Worm (Caenorhabditis elegans) whole organism, late embryonic: ENCODE data around the gene gid-7.

ENCODE experiments used
- K02D7.2 ChIP-seq: sonication (generic microtip); optimal IDR thresholded peaks from 2 replicates; lab custom pipeline; 2017; ENCODE audit warnings: mild to moderate bottlenecking, missing genetic modification characterization, missing compliant biosample characterization
- T23F11.4 ChIP-seq: fragments of 200-800 bp; sonication (Bioruptor generic); optimal IDR thresholded peaks from 2 replicates; lab custom pipeline; 2018; ENCODE audit warnings: mild to moderate bottlenecking, missing genetic modification characterization, missing compliant biosample characterization
- ahr-1 ChIP-seq: sonication (generic microtip); optimal IDR thresholded peaks from 2 replicates; lab custom pipeline; 2016; ENCODE audit warnings: missing genetic modification characterization, missing compliant biosample characterization
- ama-1 ChIP-seq: fragments of 150-350 bp; optimal IDR thresholded peaks from 2 replicates; lab custom pipeline; 2014
- ceh-18 ChIP-seq: sonication (generic microtip); optimal IDR thresholded peaks from 2 replicates; lab custom pipeline; 2016; ENCODE audit warnings: missing genetic modification characterization, missing compliant biosample characterization
- ceh-19 ChIP-seq: fragments of 200-800 bp; sonication (Bioruptor generic); optimal IDR thresholded peaks from 2 replicates; lab custom pipeline; 2018; ENCODE audit warnings: mild to moderate bottlenecking, missing genetic modification characterization, missing compliant biosample characterization
- ceh-22 ChIP-seq: sonication (generic microtip); optimal IDR thresholded peaks from 2 replicates; lab custom pipeline; 2017; ENCODE audit warnings: missing biosample characterization, missing genetic modification characterization
- ceh-30 ChIP-seq: fragments of 150-350 bp; optimal IDR thresholded peaks from 2 replicates; lab custom pipeline; 2014; ENCODE audit warnings: missing biosample characterization, missing genetic modification characterization
- ceh-9 ChIP-seq: sonication (generic microtip); optimal IDR thresholded peaks from 2 replicates; lab custom pipeline; 2016; ENCODE audit warnings: mild to moderate bottlenecking, missing genetic modification characterization, inconsistent platforms, missing compliant biosample characterization
- che-1 ChIP-seq: sonication (generic microtip); optimal IDR thresholded peaks from 2 replicates; lab custom pipeline; 2016; ENCODE audit warnings: mild to moderate bottlenecking, missing genetic modification characterization, missing compliant biosample characterization
- dve-1 ChIP-seq: sonication (generic microtip); optimal IDR thresholded peaks from 2 replicates; lab custom pipeline; 2017; ENCODE audit warnings: antibody characterized with exemption, mild to moderate bottlenecking, missing genetic modification characterization, missing compliant biosample characterization
- elt-2 ChIP-seq: sonication (generic microtip); optimal IDR thresholded peaks from 2 replicates; lab custom pipeline; 2016; ENCODE audit warnings: missing genetic modification reagents, missing genetic modification characterization, missing compliant biosample characterization
- fkh-10 ChIP-seq: fragments of 150-350 bp; optimal IDR thresholded peaks from 2 replicates; lab custom pipeline; 2014; ENCODE audit warnings: missing biosample characterization, missing genetic modification reagents, missing genetic modification characterization
- fkh-6 ChIP-seq: sonication (generic microtip); optimal IDR thresholded peaks from 2 replicates; lab custom pipeline; 2016; ENCODE audit warnings: missing genetic modification characterization, missing compliant biosample characterization
- hlh-13 ChIP-seq: fragments of 200-800 bp; sonication (Bioruptor generic); optimal IDR thresholded peaks from 2 replicates; lab custom pipeline; 2018; ENCODE audit warnings: mild to moderate bottlenecking, missing genetic modification characterization, missing compliant biosample characterization
- hlh-30 ChIP-seq: sonication (generic microtip); optimal IDR thresholded peaks from 2 replicates; lab custom pipeline; 2017; ENCODE audit warnings: antibody characterized with exemption, missing genetic modification characterization, missing compliant biosample characterization; ENCODE audit not compliant: insufficient read depth
- hlh-8 ChIP-seq: sonication (generic microtip); optimal IDR thresholded peaks from 2 replicates; lab custom pipeline; 2016; ENCODE audit warnings: missing genotype, missing genetic modification characterization, missing compliant biosample characterization
- lim-6 ChIP-seq: sonication (generic microtip); optimal IDR thresholded peaks from 2 replicates; lab custom pipeline; 2016; ENCODE audit warnings: missing genetic modification characterization, missing compliant biosample characterization
- lin-11 ChIP-seq: fragments of 200-800 bp; sonication (Bioruptor generic); optimal IDR thresholded peaks from 2 replicates; lab custom pipeline; 2018; ENCODE audit warnings: mild to moderate bottlenecking, missing genetic modification characterization, missing compliant biosample characterization
- mec-3 ChIP-seq: sonication (generic microtip); optimal IDR thresholded peaks from 2 replicates; lab custom pipeline; 2016; ENCODE audit warnings: borderline replicate concordance, missing genetic modification characterization, missing compliant biosample characterization
- nfya-1 ChIP-seq: sonication (generic microtip); optimal IDR thresholded peaks from 2 replicates; lab custom pipeline; 2017; ENCODE audit warnings: missing genetic modification characterization, mild to moderate bottlenecking, missing compliant biosample characterization, antibody characterized with exemption, moderate library complexity
- nhr-11 ChIP-seq: fragments of 150-350 bp; optimal IDR thresholded peaks from 2 replicates; lab custom pipeline; 2014; ENCODE audit warnings: missing biosample characterization, missing genetic modification characterization
- nhr-232 ChIP-seq: sonication (generic microtip); optimal IDR thresholded peaks from 2 replicates; lab custom pipeline; 2016; ENCODE audit warnings: missing genetic modification characterization, missing compliant biosample characterization
- odd-2 ChIP-seq: sonication (generic microtip); optimal IDR thresholded peaks from 2 replicates; lab custom pipeline; 2017; ENCODE audit warnings: antibody characterized with exemption, mild to moderate bottlenecking, missing genetic modification characterization, missing compliant biosample characterization
- pax-1 ChIP-seq: fragments of 150-350 bp; optimal IDR thresholded peaks from 2 replicates; lab custom pipeline; 2014; ENCODE audit warnings: missing biosample characterization, missing genetic modification characterization
- pha-2 ChIP-seq: sonication (generic microtip); optimal IDR thresholded peaks from 2 replicates; lab custom pipeline; 2017; ENCODE audit warnings: mild to moderate bottlenecking, missing genetic modification characterization, missing compliant biosample characterization
- rnt-1 ChIP-seq: sonication (generic microtip); optimal IDR thresholded peaks from 2 replicates; lab custom pipeline; 2016; ENCODE audit warnings: missing genetic modification characterization, missing compliant biosample characterization
- sox-2 ChIP-seq: fragments of 200-800 bp; sonication (Bioruptor generic); IDR thresholded peaks from 2 replicates; pipeline ENCODE4 v1.3.6; 2022; ENCODE audit warnings: missing genetic modification reagents, missing genetic modification characterization, missing compliant biosample characterization
- sox-4 ChIP-seq: sonication (generic microtip); optimal IDR thresholded peaks from 2 replicates; lab custom pipeline; 2017; ENCODE audit warnings: mild to moderate bottlenecking, missing genetic modification characterization, inconsistent platforms, missing compliant biosample characterization
- syd-9 ChIP-seq: sonication (generic microtip); optimal IDR thresholded peaks from 2 replicates; lab custom pipeline; 2016; ENCODE audit warnings: mild to moderate bottlenecking, missing genetic modification characterization, moderate library complexity, missing compliant biosample characterization
- tbx-7 ChIP-seq: sonication (generic microtip); optimal IDR thresholded peaks from 2 replicates; lab custom pipeline; 2016; ENCODE audit warnings: missing genotype, missing genetic modification characterization, missing compliant biosample characterization
- unc-3 ChIP-seq, 2 experiments: fragments of 200-800 bp in 1 of 2; sonication (Bioruptor generic) in 1 of 2; sonication (generic microtip) in 1 of 2; conservative IDR thresholded peaks in 1 of 2; optimal IDR thresholded peaks in 1 of 2; 2 replicates each; pipeline versions ENCODE4 v1.3.6 to Lab custom; 2016 to 2022; ENCODE audit warnings: missing compliant biosample characterization in 2 of 2, missing genetic modification characterization in 2 of 2, missing genetic modification reagents in 1 of 2
- unc-42 ChIP-seq: sonication (generic microtip); optimal IDR thresholded peaks from 2 replicates; lab custom pipeline; 2016; ENCODE audit warnings: missing genotype, missing genetic modification characterization, missing compliant biosample characterization
- unc-55 ChIP-seq: sonication (generic microtip); optimal IDR thresholded peaks from 2 replicates; lab custom pipeline; 2017; ENCODE audit warnings: missing biosample characterization, missing genetic modification reagents, missing genetic modification characterization
- zip-5 ChIP-seq: sonication (generic microtip); optimal IDR thresholded peaks from 2 replicates; lab custom pipeline; 2016; ENCODE audit warnings: missing genetic modification characterization, missing compliant biosample characterization

The gid-7 gene

DNA sequence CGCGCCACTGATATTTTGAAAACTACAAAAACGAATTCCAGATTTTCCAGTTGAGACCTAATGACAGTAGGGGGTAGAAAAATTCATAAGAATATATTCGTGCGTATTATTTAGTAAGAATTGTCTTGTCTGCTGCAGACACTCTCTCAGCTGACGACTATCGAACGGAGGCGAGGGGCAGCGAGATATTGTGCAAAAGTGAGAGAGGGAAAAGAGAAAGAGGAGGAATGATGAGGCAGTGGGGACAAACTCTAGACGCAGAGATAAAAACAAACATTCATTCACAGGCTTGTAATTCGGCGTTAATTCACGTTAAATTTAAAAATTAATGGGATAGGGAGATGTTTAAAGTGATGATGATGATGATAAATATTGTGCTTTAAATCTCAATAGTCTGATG, at the start of gene gid-7:
gid-7 (minus strand) TSS at position 188 of the 400 bp plus-strand sequence.
- no peak for TF ChIP-seq lim-6 (tag; lab: Kevin White, UChicago)
- TF ChIP-seq hlh-30, result peak; percentile 12
- no peak for TF ChIP-seq ceh-9 (tag; lab: Kevin White, UChicago)
- TF ChIP-seq elt-2 (tag; lab: Kevin White, UChicago), result no peak
- peak; percentile 34 for TF ChIP-seq unc-55 (GFP tag; lab: Kevin White, UChicago)
- TF ChIP-seq pax-1, result no peak
- TF ChIP-seq nfya-1 (tag; lab: Kevin White, UChicago), result peak; percentile 47
- TF ChIP-seq syd-9 (tag; lab: Kevin White, UChicago), result no peak
- TF ChIP-seq dve-1 (tag; lab: Kevin White, UChicago), result peak; percentile 5
- no peak for TF ChIP-seq ceh-18 (tag; lab: Kevin White, UChicago)

DNA sequence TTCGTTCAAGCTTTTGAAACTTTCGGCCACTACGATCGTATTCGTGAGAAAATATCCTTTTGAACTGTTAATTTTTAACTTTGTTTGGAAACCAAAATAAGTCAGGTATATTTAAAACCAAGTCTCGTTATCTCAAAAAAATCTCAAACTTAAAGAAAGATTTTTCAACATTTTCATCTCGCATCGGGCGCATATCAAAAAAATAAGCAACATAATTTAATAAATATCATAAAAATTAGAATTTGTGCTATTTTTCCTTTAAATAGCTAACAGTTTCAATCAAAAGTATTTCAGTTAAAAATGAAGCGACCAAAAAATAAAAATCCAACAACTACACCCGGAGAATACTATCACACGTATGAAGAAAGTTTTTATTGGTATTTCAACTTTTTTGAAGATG, 49.1 kb upstream of the gid-7 start, which contains the start of gene srw-7:
srw-7 (plus strand) TSS at position 301 of the 400 bp plus-strand sequence.
- TF ChIP-seq ceh-19, result no peak
- TF ChIP-seq nhr-232, result no peak

DNA sequence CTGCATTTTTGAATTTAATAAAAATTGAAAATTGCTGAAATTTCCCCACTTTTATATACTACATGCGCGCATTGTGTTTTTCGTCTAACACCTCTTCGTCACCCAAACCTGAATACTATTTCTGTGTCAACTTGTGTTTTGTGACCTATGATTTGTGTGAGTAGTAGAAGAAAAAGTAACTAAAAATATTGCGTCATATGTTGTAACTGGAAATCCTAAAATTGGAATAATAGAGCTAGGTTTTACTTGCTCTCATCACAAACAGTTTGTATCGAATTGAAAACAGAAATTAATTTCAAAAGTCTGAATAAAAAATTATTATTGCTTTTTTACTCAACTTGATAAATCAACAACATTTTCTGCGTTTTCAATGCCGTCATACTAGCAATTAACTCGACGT, 48.6 kb upstream of the gid-7 start, which contains the start of gene R08F11.4:
R08F11.4 (minus strand) TSS at position 29 of the 400 bp plus-strand sequence.
- no peak for TF ChIP-seq mec-3 (tag; lab: Kevin White, UChicago)

DNA sequence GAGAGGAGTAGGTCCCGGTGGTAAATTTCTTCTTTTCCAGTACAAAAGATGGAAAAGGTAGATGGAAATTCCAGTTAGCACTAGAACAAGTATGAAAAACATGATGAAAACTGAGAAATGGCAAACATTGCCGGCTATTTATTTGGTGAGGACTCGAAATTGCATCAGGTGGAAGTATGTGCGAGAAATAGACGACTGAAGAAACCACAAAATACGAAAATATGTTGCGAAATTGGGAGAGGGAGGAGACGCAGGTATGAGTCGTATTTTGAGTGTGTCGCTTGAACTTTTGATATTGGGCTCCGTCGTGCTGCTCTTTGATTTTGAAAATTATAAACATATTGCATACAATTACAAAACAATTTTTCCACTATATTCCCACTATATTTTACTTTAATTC, 46.5 kb upstream of the gid-7 start, which contains the start of gene cyp-33C8:
cyp-33C8 (minus strand) TSS at position 200 of the 400 bp plus-strand sequence.
- TF ChIP-seq mec-3 (tag; lab: Kevin White, UChicago) (no peak), nhr-11 (tag; lab: Kevin White, UChicago) (no peak), fkh-10 (GFP tag; lab: Kevin White, UChicago) (no peak), odd-2 (tag; lab: Kevin White, UChicago) (no peak), K02D7.2 (no peak), unc-42 (tag; lab: Kevin White, UChicago) (no peak), ceh-30 (tag; lab: Kevin White, UChicago) (no peak), ceh-22 (tag; lab: Kevin White, UChicago) (no peak), T23F11.4 (no peak), zip-5 (tag; lab: Kevin White, UChicago) (no peak), sox-2 (GFP tag; lab: Robert Waterston, UW) (no peak)

DNA sequence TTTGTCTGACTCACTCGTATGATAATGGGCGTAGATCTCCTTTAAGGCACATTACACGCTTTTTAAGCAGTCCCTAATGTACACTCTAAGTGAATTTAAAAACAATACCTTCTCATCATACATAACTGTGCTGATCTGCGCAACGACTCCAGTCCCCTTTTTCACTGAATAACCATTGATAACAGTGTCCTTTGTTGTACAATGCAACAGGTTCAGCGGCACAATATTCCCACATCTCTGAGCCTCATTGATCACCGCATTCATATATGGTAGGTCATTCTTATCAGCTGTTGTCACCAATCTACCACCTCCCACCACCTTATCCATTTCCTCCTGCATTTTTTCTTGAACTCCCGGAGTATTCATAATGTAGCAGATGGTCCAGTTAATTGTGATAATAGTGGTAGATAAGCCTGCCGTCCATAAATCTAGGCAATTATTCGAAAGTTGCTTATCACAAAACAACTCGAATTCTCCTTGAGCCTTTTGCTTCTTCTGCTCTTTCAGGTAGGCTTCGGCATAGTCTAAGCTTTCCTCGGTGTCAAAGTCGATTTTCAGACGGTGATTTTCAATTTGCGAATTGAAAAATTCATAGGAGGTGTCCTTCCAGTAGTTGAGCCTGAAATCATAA, 45.0 kb upstream of the gid-7 start:
- TF ChIP-seq che-1 (no peak), sox-4 (tag; lab: Kevin White, UChicago) (no peak), rnt-1 (no peak), tbx-7 (no peak)

DNA sequence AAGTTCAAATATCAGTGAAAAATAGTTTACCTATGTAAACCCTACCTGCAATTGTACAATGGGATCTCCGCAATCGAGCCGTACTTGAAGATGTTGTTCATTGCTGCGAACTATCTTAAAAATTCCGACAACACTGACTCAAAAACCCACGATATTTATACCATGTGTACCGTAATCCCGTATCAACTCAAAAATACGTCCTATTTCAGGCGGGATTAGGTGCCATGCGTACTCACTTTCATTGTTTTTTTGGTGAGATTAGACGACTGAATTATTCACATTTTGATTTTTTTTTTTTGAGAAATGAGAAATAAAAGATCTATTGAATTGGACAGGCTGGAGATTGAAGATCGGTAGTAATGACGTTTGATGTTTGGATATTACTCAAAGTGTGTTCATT, 43.5 kb upstream of the gid-7 start, which contains the start of gene srt-30:
srt-30 (minus strand) TSS at position 101 of the 400 bp plus-strand sequence.
- no peak for TF ChIP-seq ama-1 (lab: Kevin White, UChicago)
- TF ChIP-seq sox-4 (tag; lab: Kevin White, UChicago), result no peak
- no peak for TF ChIP-seq hlh-13 (GFP tag; lab: Kevin White, UChicago)
- TF ChIP-seq syd-9 (tag; lab: Kevin White, UChicago), result no peak
- no peak for TF ChIP-seq unc-3 (GFP tag; conservative IDR thresholded peaks at IDR 0.05; lab: Robert Waterston, UW)
- no peak for TF ChIP-seq unc-3 (tag; optimal IDR thresholded peaks at IDR 0.05; lab: Kevin White, UChicago)
- TF ChIP-seq unc-55 (GFP tag; lab: Kevin White, UChicago), result no peak
- TF ChIP-seq ahr-1, result no peak
- TF ChIP-seq fkh-6, result no peak
- no peak for TF ChIP-seq hlh-8 (tag; lab: Kevin White, UChicago)
- TF ChIP-seq lin-11 (tag; lab: Kevin White, UChicago), result no peak
- TF ChIP-seq dve-1 (tag; lab: Kevin White, UChicago), result no peak
- TF ChIP-seq ceh-19, result no peak
- TF ChIP-seq pha-2 (tag; lab: Kevin White, UChicago), result no peak
